Fruit fly (Drosophila melanogaster): ENCODE measurements around the gene Smg5.

Gene Smg5

DNA sequence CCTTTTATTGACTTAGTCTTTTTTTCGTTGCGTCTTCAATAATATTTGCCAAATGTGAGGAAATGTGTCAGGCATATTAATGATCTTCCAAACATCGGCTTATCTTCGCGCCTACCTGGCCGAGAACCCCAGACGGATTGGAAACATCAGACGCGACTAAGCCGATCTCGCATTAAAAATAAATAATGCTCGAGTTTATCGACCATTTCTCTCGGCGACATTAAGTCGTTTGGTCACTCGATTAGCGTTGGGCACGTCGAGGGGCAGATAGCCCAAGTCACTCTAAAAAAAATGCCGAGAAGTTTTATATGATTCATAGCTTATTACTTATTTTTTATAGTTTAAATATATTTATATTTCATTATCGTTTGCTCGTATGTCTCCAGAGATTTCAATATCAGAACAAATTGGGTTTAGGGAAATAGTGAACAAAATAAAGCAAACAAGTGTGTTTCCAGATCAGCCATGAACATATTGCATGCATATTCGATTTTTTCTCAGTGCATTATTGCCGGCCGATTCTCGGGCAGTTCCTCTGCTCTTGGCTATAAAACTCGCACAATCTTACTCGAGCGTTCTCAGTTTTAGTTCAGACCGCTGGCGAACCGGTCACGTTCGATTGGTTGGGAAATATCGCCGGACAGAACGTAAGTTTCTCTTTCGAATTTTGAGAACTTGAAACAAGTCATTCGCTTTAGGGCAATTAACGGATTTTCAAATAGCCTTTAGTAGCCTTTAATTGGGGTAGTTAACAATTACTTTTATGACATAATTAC lies 799 bp upstream of the Smg5 start, which contains the start of gene Ance (continued):
- TF ChIP-seq Dek (tag; optimal IDR thresholded peaks at IDR 0.05), result peak; percentile 30
- no peak for TF ChIP-seq Fer2 (tag; optimal IDR thresholded peaks at IDR 0.05)
- no peak for TF ChIP-seq Deaf1 (tag; optimal IDR thresholded peaks at IDR 0.05)
- no peak for TF ChIP-seq D19B (GFP tag; optimal IDR thresholded peaks at IDR 0.05)
- TF ChIP-seq ab (GFP tag; optimal IDR thresholded peaks at IDR 0.05), result no peak
- no peak for TF ChIP-seq jigr1 (GFP tag; IDR thresholded peaks at IDR 0.05)
- no peak for TF ChIP-seq hkb (optimal IDR thresholded peaks at IDR 0.05)
- TF ChIP-seq hkb (GFP tag; IDR thresholded peaks at IDR 0.05), result peak; percentile 56; the same call in 1 of the 2 replicates
- TF ChIP-seq tup (GFP tag; optimal IDR thresholded peaks at IDR 0.05), result no peak
- TF ChIP-seq zfh2 (GFP tag; optimal IDR thresholded peaks at IDR 0.05), result peak; percentile 11
- TF ChIP-seq CG15479 (GFP tag; optimal IDR thresholded peaks at IDR 0.05), result no peak
- peak; percentile 58 for TF ChIP-seq gem (tag; optimal IDR thresholded peaks at IDR 0.05)
- no peak for TF ChIP-seq Dll (GFP tag; IDR thresholded peaks at IDR 0.05; ENCODE audit: partially characterized antibody)
- no peak for TF ChIP-seq slou (GFP tag; optimal IDR thresholded peaks at IDR 0.05)
- peak; percentile 43; the same call in 1 of the 2 replicates for TF ChIP-seq CG4404 (GFP tag; IDR thresholded peaks at IDR 0.05)
- TF ChIP-seq CG14050 (GFP tag; IDR thresholded peaks at IDR 0.05), result no peak
- no peak for TF ChIP-seq ci (GFP tag; IDR thresholded peaks at IDR 0.05)
- no peak for TF ChIP-seq sc (optimal IDR thresholded peaks at IDR 0.05)
- no peak for TF ChIP-seq sc (GFP tag; optimal IDR thresholded peaks at IDR 0.05)
- TF ChIP-seq CG7928 (GFP tag; optimal IDR thresholded peaks at IDR 0.05), result no peak
- peak; percentile 4 for TF ChIP-seq BtbVII (GFP tag; optimal IDR thresholded peaks at IDR 0.05)
- no peak for TF ChIP-seq run (tag; optimal IDR thresholded peaks at IDR 0.05)
- TF ChIP-seq Fer3 (tag; optimal IDR thresholded peaks at IDR 0.05), result peak; percentile 46
- no peak for TF ChIP-seq Oaz (GFP tag; IDR thresholded peaks at IDR 0.05)
- no peak for TF ChIP-seq gt (GFP tag; IDR thresholded peaks at IDR 0.05)
- TF ChIP-seq caup (GFP tag; optimal IDR thresholded peaks at IDR 0.05; ENCODE audit: severe bottlenecking), result peak; percentile 8
- TF ChIP-seq Oli (tag; optimal IDR thresholded peaks at IDR 0.05), result peak; percentile 5
- TF ChIP-seq Ssrp (tag; optimal IDR thresholded peaks at IDR 0.05), result peak; percentile 9
- no peak for TF ChIP-seq TFAM (GFP tag; optimal IDR thresholded peaks at IDR 0.05)
- no peak for TF ChIP-seq Doc3 (GFP tag; IDR thresholded peaks at IDR 0.05; ENCODE audit: partially characterized antibody)
- no peak for TF ChIP-seq CG31388 (GFP tag; optimal IDR thresholded peaks at IDR 0.05)
- TF ChIP-seq CG17385 (GFP tag; optimal IDR thresholded peaks at IDR 0.05), result peak; percentile 21
- TF ChIP-seq CG10267 (tag; optimal IDR thresholded peaks at IDR 0.05), result no peak
- TF ChIP-seq h (optimal IDR thresholded peaks at IDR 0.05), result no peak
- peak; percentile 71 for TF ChIP-seq grau (tag; optimal IDR thresholded peaks at IDR 0.05)
- TF ChIP-seq Sin3A (optimal IDR thresholded peaks at IDR 0.05), result no peak
- TF ChIP-seq CG7987 (GFP tag; optimal IDR thresholded peaks at IDR 0.05), result no peak
- no peak for TF ChIP-seq CG9876 (GFP tag; optimal IDR thresholded peaks at IDR 0.05)
- peak; percentile 34; the same call in 1 of the 2 replicates for TF ChIP-seq rib (GFP tag; IDR thresholded peaks at IDR 0.05)
- no peak for TF ChIP-seq grn (GFP tag; optimal IDR thresholded peaks at IDR 0.05)
- TF ChIP-seq Hand (GFP tag; optimal IDR thresholded peaks at IDR 0.05), result peak; percentile 18
- TF ChIP-seq B-H1 (GFP tag; IDR thresholded peaks at IDR 0.05), result no peak
- no peak for TF ChIP-seq CG8944 (GFP tag; optimal IDR thresholded peaks at IDR 0.05)
- no peak; the same call in 1 of the 2 replicates for TF ChIP-seq Bgb (GFP tag; IDR thresholded peaks at IDR 0.05; ENCODE audit: partially characterized antibody)
- TF ChIP-seq CG10209 (GFP tag; optimal IDR thresholded peaks at IDR 0.05), result peak; percentile 51
- TF ChIP-seq MESR4 (GFP tag; optimal IDR thresholded peaks at IDR 0.05), result no peak
- no peak for TF ChIP-seq Atf3 (GFP tag; optimal IDR thresholded peaks at IDR 0.05)
- TF ChIP-seq CG1647 (GFP tag; optimal IDR thresholded peaks at IDR 0.05), result no peak
- no peak for TF ChIP-seq Mrtf (GFP tag; IDR thresholded peaks at IDR 0.05)
- TF ChIP-seq CG18011 (GFP tag; optimal IDR thresholded peaks at IDR 0.05), result peak; percentile 68

Measured in whole organism, embryonic.